Worm (Caenorhabditis elegans) whole organism, young adult: ENCODE data around the gene spig-9.

Experiments used
- ceh-58 ChIP-seq: fragments of 200-800 bp; sonication (Bioruptor generic); IDR thresholded peaks from 2 replicates; pipeline ENCODE4 v1.3.6; 2022; ENCODE audit warnings: missing genetic modification characterization, missing compliant biosample characterization
- dpff-1 ChIP-seq: sonication (generic microtip); optimal IDR thresholded peaks from 2 replicates; lab custom pipeline; 2017; ENCODE audit warnings: mild to moderate bottlenecking, missing genetic modification characterization, missing compliant biosample characterization
- dpl-1 ChIP-seq: fragments of 150-350 bp; optimal IDR thresholded peaks from 2 replicates; lab custom pipeline; 2014; ENCODE audit warnings: missing biosample characterization, missing genetic modification reagents, missing genetic modification characterization
- nfya-1 ChIP-seq: sonication (generic microtip); optimal IDR thresholded peaks from 2 replicates; lab custom pipeline; 2017; ENCODE audit warnings: antibody characterized with exemption, missing compliant biosample characterization, missing genetic modification characterization, borderline replicate concordance; ENCODE audit not compliant: insufficient read depth
- pha-4 ChIP-seq: fragments of 150-350 bp; sonication (generic microtip); optimal IDR thresholded peaks from 2 replicates; lab custom pipeline; 2014; ENCODE audit warnings: missing biosample characterization, missing genetic modification reagents, missing genetic modification characterization
- snpc-3.4 ChIP-seq: sonication (generic microtip); optimal IDR thresholded peaks from 2 replicates; lab custom pipeline; 2017; ENCODE audit warnings: missing genetic modification characterization, mild to moderate bottlenecking, missing compliant biosample characterization, antibody characterized with exemption, moderate library complexity, missing genotype, missing genetic modification reagents
- tlf-1 ChIP-seq: fragments of 200-800 bp; sonication (Bioruptor generic); optimal IDR thresholded peaks from 2 replicates; lab custom pipeline; 2018; ENCODE audit warnings: mild to moderate bottlenecking, missing genetic modification characterization, missing compliant biosample characterization
- unc-62 ChIP-seq: fragments of 150-350 bp; optimal IDR thresholded peaks from 2 replicates; lab custom pipeline; 2014; ENCODE audit warnings: missing biosample characterization, missing genetic modification reagents, missing genetic modification characterization
- ztf-18 ChIP-seq: sonication (generic microtip); optimal IDR thresholded peaks from 2 replicates; lab custom pipeline; 2016; ENCODE audit warnings: missing genotype, mild to moderate bottlenecking, missing genetic modification characterization, missing compliant biosample characterization

ce11 chrV:13653713-13654393 lies 42.2 kb upstream of the spig-9 start, which contains the start of gene lpin-1:
- TF ChIP-seq snpc-3.4 (tag; lab: Kevin White, UChicago) (no peak), ztf-18 (no peak), dpff-1 (tag; lab: Kevin White, UChicago) (no peak), ceh-58 (GFP tag; lab: Robert Waterston, UW) (no peak), nfya-1 (no peak), unc-62 (GFP tag; lab: Kevin White, UChicago) (no peak), pha-4 (tag; lab: Kevin White, UChicago) (no peak), tlf-1 (no peak), dpl-1 (GFP tag; lab: Kevin White, UChicago) (no peak)
